Worm (Caenorhabditis elegans) whole organism, L4 larva: ENCODE measurements around the gene hsp-1.

ENCODE experiments used
- D1046.2 ChIP-seq: fragments of 200-800 bp; sonication (Bioruptor generic); IDR thresholded peaks from 2 replicates; pipeline ENCODE4 v1.3.6; 2022; ENCODE audit warnings: missing genetic modification characterization, missing compliant biosample characterization
- F49E8.2 ChIP-seq: sonication (generic microtip); optimal IDR thresholded peaks from 2 replicates; lab custom pipeline; 2016; ENCODE audit warnings: missing compliant biosample characterization, mild to moderate bottlenecking, missing genetic modification characterization, borderline replicate concordance
- R02D3.7 ChIP-seq: fragments of 150-350 bp; sonication (generic microtip); optimal IDR thresholded peaks from 3 replicates; lab custom pipeline; 2014; ENCODE audit warnings: missing biosample characterization, missing genetic modification characterization
- T26A8.4 ChIP-seq: fragments of 200-800 bp; sonication (Bioruptor generic); IDR thresholded peaks from 2 replicates; pipeline ENCODE4 v1.3.6; 2022; ENCODE audit warnings: missing genetic modification characterization, missing compliant biosample characterization
- Y105C5A.15 ChIP-seq: fragments of 200-800 bp; sonication (Bioruptor generic); IDR thresholded peaks from 2 replicates; pipeline ENCODE4 v1.3.6; 2022; ENCODE audit warnings: missing genetic modification characterization, missing compliant biosample characterization
- Y48G9A.11 ChIP-seq: fragments of 200-800 bp; sonication (Bioruptor generic); IDR thresholded peaks from 2 replicates; pipeline ENCODE4 v1.3.6; 2022; ENCODE audit warnings: missing genetic modification reagents, missing genetic modification characterization, missing compliant biosample characterization
- ZK546.5 ChIP-seq, 2 experiments: sonication (generic microtip); optimal IDR thresholded peaks; 2 replicates each; lab custom pipeline; 2017; ENCODE audit warnings: missing biosample characterization in 2 of 2, missing genetic modification characterization in 2 of 2
- aha-1 ChIP-seq: fragments of 150-350 bp; peaks from one replicate; lab custom pipeline; 2014; ENCODE audit warnings: missing biosample characterization, missing genetic modification characterization
- attf-4 ChIP-seq: sonication (generic microtip); optimal IDR thresholded peaks from 3 replicates; lab custom pipeline; 2017; ENCODE audit warnings: missing biosample characterization, missing genetic modification characterization
- ceh-44 ChIP-seq: fragments of 200-800 bp; sonication (Bioruptor generic); IDR thresholded peaks from 2 replicates; pipeline ENCODE4 v1.3.6; 2022; ENCODE audit warnings: missing genetic modification reagents, missing genetic modification characterization, missing compliant biosample characterization
- ceh-62 ChIP-seq: sonication (generic microtip); optimal IDR thresholded peaks from 2 replicates; lab custom pipeline; 2017; ENCODE audit warnings: missing biosample characterization, missing genetic modification characterization
- ceh-82 ChIP-seq: sonication (generic microtip); optimal IDR thresholded peaks from 2 replicates; lab custom pipeline; 2017; ENCODE audit warnings: missing biosample characterization, missing genetic modification characterization
- daf-16 ChIP-seq, 3 experiments: sonication (generic microtip); optimal IDR thresholded peaks; 2 replicates each; lab custom pipeline; 2016 to 2017; ENCODE audit warnings: missing genetic modification characterization in 3 of 3, missing genetic modification reagents in 3 of 3, mild to moderate bottlenecking in 2 of 3, missing compliant biosample characterization in 2 of 3, missing biosample characterization in 1 of 3, moderate library complexity in 1 of 3
- dmd-6 ChIP-seq: fragments of 200-800 bp; sonication (Bioruptor generic); IDR thresholded peaks from 2 replicates; pipeline ENCODE4 v1.3.6; 2022; ENCODE audit warnings: missing genetic modification reagents, missing genetic modification characterization, missing compliant biosample characterization
- dmd-9 ChIP-seq: fragments of 200-800 bp; sonication (Bioruptor generic); IDR thresholded peaks from 2 replicates; pipeline ENCODE4 v1.3.6; 2022; ENCODE audit warnings: missing genetic modification reagents, missing genetic modification characterization, missing compliant biosample characterization
- dve-1 ChIP-seq: sonication (generic microtip); optimal IDR thresholded peaks from 2 replicates; lab custom pipeline; 2017; ENCODE audit warnings: antibody characterized with exemption, mild to moderate bottlenecking, missing genetic modification characterization, missing compliant biosample characterization; ENCODE audit not compliant: insufficient read depth
- fos-1 ChIP-seq: fragments of 150-350 bp; optimal IDR thresholded peaks from 2 replicates; lab custom pipeline; 2014; ENCODE audit warnings: missing biosample characterization, missing genetic modification characterization
- hlh-11 ChIP-seq: fragments of 200-800 bp; sonication (Bioruptor generic); optimal IDR thresholded peaks from 2 replicates; lab custom pipeline; 2018; ENCODE audit warnings: mild to moderate bottlenecking, missing genetic modification characterization, missing compliant biosample characterization
- hmg-1.1 ChIP-seq: fragments of 200-800 bp; sonication (Bioruptor generic); IDR thresholded peaks from 2 replicates; pipeline ENCODE4 v1.3.6; 2022; ENCODE audit warnings: missing genetic modification reagents, missing genetic modification characterization, missing compliant biosample characterization
- lin-38 ChIP-seq: fragments of 200-800 bp; sonication (Bioruptor generic); IDR thresholded peaks from 2 replicates; pipeline ENCODE4 v1.3.6; 2022; ENCODE audit warnings: missing genetic modification reagents, missing genetic modification characterization, missing compliant biosample characterization
- mdl-1 ChIP-seq, 2 experiments: fragments of 150-350 bp in 1 of 2; sonication (generic microtip) in 1 of 2; optimal IDR thresholded peaks; 2 replicates each; lab custom pipeline; 2014 to 2017; ENCODE audit warnings: missing biosample characterization in 2 of 2, missing genetic modification characterization in 2 of 2
- mep-1 ChIP-seq: fragments of 150-350 bp; sonication (generic microtip); optimal IDR thresholded peaks from 3 replicates; lab custom pipeline; 2014; ENCODE audit warnings: missing biosample characterization, missing genetic modification characterization
- mes-2 ChIP-seq: sonication (generic microtip); optimal IDR thresholded peaks from 2 replicates; lab custom pipeline; 2016; ENCODE audit warnings: missing genotype, mild to moderate bottlenecking, missing genetic modification characterization, missing compliant biosample characterization; ENCODE audit not compliant: poor library complexity, severe bottlenecking
- nhr-102 ChIP-seq: sonication (generic microtip); optimal IDR thresholded peaks from 2 replicates; lab custom pipeline; 2016; ENCODE audit warnings: mild to moderate bottlenecking, missing genetic modification characterization, moderate library complexity, missing compliant biosample characterization
- nhr-11 ChIP-seq: fragments of 150-350 bp; optimal IDR thresholded peaks from 2 replicates; lab custom pipeline; 2014; ENCODE audit warnings: missing biosample characterization, missing genetic modification characterization
- nhr-28 ChIP-seq: fragments of 150-350 bp; optimal IDR thresholded peaks from 2 replicates; lab custom pipeline; 2014; ENCODE audit warnings: missing biosample characterization, missing genetic modification characterization
- nhr-48 ChIP-seq: sonication (generic microtip); optimal IDR thresholded peaks from 2 replicates; lab custom pipeline; 2016; ENCODE audit warnings: mild to moderate bottlenecking, missing genetic modification characterization, missing compliant biosample characterization
- nhr-6 ChIP-seq: fragments of 150-350 bp; optimal IDR thresholded peaks from 2 replicates; lab custom pipeline; 2014; ENCODE audit warnings: missing biosample characterization, missing genetic modification characterization
- nhr-76 ChIP-seq: fragments of 150-350 bp; optimal IDR thresholded peaks from 2 replicates; lab custom pipeline; 2014; ENCODE audit warnings: missing biosample characterization, missing genetic modification characterization
- php-3 ChIP-seq: fragments of 200-800 bp; sonication (Bioruptor generic); IDR thresholded peaks from 2 replicates; pipeline ENCODE4 v1.3.6; 2022; ENCODE audit warnings: missing genetic modification reagents, missing genetic modification characterization, missing compliant biosample characterization
- pqm-1 ChIP-seq: sonication (generic microtip); optimal IDR thresholded peaks from 2 replicates; lab custom pipeline; 2017; ENCODE audit warnings: missing biosample characterization, missing genetic modification characterization
- snpc-4 ChIP-seq: fragments of 150-350 bp; optimal IDR thresholded peaks from 2 replicates; lab custom pipeline; 2014; ENCODE audit warnings: missing biosample characterization, missing genetic modification characterization
- unc-39 ChIP-seq: sonication (generic microtip); optimal IDR thresholded peaks from 2 replicates; lab custom pipeline; 2017; ENCODE audit warnings: missing biosample characterization, missing genetic modification characterization
- unc-62 ChIP-seq, 3 experiments: fragments of 150-350 bp in 1 of 3; sonication (generic microtip); optimal IDR thresholded peaks in 2 of 3; peaks in 1 of 3; 1 replicate in 1 of 3; 2 replicates in 2 of 3; lab custom pipeline; 2014 to 2017; ENCODE audit warnings: missing biosample characterization in 3 of 3, missing genetic modification characterization in 3 of 3, missing genetic modification reagents in 3 of 3, missing genotype in 1 of 3
- zfp-3 ChIP-seq: fragments of 200-800 bp; sonication (Bioruptor generic); conservative IDR thresholded peaks from 2 replicates; pipeline ENCODE4 v1.3.6; 2022; ENCODE audit warnings: missing genetic modification reagents, missing genetic modification characterization, missing compliant biosample characterization
- zip-2 ChIP-seq: fragments of 150-350 bp; optimal IDR thresholded peaks from 2 replicates; lab custom pipeline; 2014; ENCODE audit warnings: missing biosample characterization, missing genetic modification characterization
- ztf-11 ChIP-seq: fragments of 150-350 bp; optimal IDR thresholded peaks from 2 replicates; lab custom pipeline; 2014; ENCODE audit warnings: missing biosample characterization, missing genetic modification characterization
- ztf-7 ChIP-seq: fragments of 150-350 bp; optimal IDR thresholded peaks from 2 replicates; lab custom pipeline; 2014; ENCODE audit warnings: missing biosample characterization, missing genetic modification characterization

Gene hsp-1

ce11 chrIV:17294489-17294888, 15.7 kb downstream of the hsp-1 start, which contains the start of gene T28F3.5:
Gene T28F3.5 (plus strand): TSS chrIV:17294789.
- no peak for TF ChIP-seq D1046.2 (GFP tag; lab: Robert Waterston, UW)
- TF ChIP-seq mdl-1 (tag; optimal IDR thresholded peaks at IDR 0.05; lab: Kevin White, UChicago) = no peak
- no peak for TF ChIP-seq ceh-44
- no peak for TF ChIP-seq ceh-82 (tag; lab: Kevin White, UChicago)
- no peak for TF ChIP-seq F49E8.2 (tag; lab: Kevin White, UChicago)
- TF ChIP-seq aha-1 (tag; lab: Kevin White, UChicago) = peak; percentile 1

DNA sequence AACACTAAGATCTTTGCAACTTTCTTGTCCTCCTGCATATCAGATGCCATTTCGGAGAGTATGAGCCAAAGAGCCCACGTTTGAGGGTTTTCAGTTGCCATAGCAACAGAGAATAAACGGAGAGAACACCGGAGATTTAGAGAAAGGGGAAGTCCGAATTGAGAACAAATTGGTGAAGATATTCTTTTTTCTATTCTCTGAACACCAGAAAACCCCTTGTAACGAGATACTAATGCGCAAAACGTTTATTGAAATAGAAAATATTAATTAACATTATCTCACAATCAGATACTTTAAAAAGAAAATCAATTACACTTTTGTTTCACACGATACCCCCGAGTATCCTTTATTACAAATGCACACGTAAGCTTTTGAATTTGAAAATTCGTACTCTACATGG, 23.2 kb downstream of the hsp-1 start, which contains the start of gene ifta-2:
Gene ifta-2 (minus strand): TSS at position 101 of the 400 bp plus-strand sequence.
- TF ChIP-seq unc-62 (GFP tag; optimal IDR thresholded peaks at IDR 0.05 in 1 of 2; lab: Kevin White, UChicago) (peak in 1 of 2 experiments; percentile 72), unc-62 (tag; optimal IDR thresholded peaks at IDR 0.05; lab: Kevin White, UChicago) (no peak), dve-1 (no peak), ceh-62 (no peak), nhr-102 (no peak), nhr-11 (tag; lab: Kevin White, UChicago) (no peak)

DNA sequence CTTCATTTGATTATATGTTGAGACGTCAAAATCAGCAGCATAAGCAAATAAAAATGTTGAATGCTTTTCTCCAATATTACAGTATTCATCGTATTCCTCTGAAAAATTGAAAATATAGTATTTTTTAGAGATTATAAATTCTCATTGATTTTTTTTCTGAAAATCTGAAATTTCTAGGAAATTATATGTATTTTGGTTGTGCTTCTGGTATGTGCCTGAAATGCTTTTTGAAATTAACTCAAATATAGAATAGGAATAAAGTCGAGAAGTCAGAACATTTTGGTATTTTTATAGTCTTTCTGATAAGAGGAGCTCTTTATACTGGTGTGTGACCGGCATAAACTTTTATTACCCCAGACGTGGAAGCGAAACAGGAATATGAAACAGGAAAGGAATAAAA, 28.5 kb downstream of the hsp-1 start, which contains the start of gene T28F3.8:
Gene T28F3.8 (minus strand): TSS at position 101 of the 400 bp plus-strand sequence.
- TF ChIP-seq php-3 (GFP tag; lab: Robert Waterston, UW) = peak; percentile 82

- TF ChIP-seq ztf-11 (tag; lab: Kevin White, UChicago) (no peak), nhr-11 (tag; lab: Kevin White, UChicago) (no peak), attf-4 (no peak), dmd-6 (no peak), snpc-4 (tag; lab: Kevin White, UChicago) (no peak), nhr-76 (no peak), nhr-6 (tag; lab: Kevin White, UChicago) (no peak), mep-1 (tag; lab: Kevin White, UChicago) (no peak), zip-2 (tag; lab: Kevin White, UChicago) (no peak)
- TF ChIP-seq, all 104 proteins: peak for 0
These were observed 29.5 kb downstream of the hsp-1 start, which contains the start of gene T28F3.9 for ce11 chrIV:17308211-17308610. Gene T28F3.9 (plus strand): TSS chrIV:17308511.

ce11 chrIV:17311842-17312241, 33.1 kb downstream of the hsp-1 start, which contains the start of gene snf-9:
Gene snf-9 (plus strand): TSS chrIV:17312142.
- no peak for TF ChIP-seq lin-38 (GFP tag; lab: Robert Waterston, UW)
- peak in 1 of 2 experiments; percentile 15 for TF ChIP-seq unc-62 (GFP tag; optimal IDR thresholded peaks at IDR 0.05 in 1 of 2; lab: Kevin White, UChicago)
- TF ChIP-seq unc-62 (tag; optimal IDR thresholded peaks at IDR 0.05; lab: Kevin White, UChicago) = no peak

DNA sequence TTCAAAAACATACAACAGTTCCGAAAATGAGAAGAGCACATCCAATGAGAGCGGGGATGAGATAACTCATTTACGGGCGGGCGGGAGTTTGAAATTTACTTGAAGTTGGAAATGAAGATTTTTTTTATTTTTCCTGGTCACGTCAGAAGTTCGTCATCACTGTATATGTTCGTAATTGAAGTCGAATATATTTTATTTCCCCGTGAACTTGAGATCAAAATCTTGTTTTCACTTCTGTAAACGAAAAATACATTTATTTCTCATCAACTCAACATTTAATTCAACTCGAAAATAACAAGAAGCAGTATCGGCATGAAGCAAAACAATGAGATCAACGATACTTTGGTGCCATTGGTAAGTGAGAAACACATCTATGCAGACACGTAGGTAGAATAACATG, 37.6 kb downstream of the hsp-1 start, which contains the start of gene C49C3.20:
Gene C49C3.20 (minus strand): TSS at position 101 of the 400 bp plus-strand sequence.
- TF ChIP-seq dmd-9 (GFP tag; lab: Robert Waterston, UW) (no peak), aha-1 (tag; lab: Kevin White, UChicago) (peak; percentile 60)

DNA sequence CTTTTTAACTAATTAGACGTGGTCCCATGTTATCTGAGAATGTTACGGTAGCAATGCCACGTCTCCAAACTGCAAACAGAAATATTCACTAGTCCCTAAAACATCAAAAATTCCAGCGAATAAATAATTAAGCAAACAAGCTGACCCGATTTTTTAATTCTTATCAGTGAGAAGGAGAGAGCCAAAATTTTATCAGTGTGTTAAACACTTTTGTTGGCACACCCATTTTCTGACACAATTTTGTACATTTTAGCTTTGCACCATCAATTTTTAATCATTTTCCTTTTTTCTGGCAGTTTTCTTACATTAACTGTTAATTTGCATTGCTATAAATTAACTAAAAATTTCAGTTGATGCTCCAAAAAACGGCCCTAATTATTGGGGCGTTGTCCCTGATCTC, 41.7 kb downstream of the hsp-1 start, which contains the start of gene C49C3.4:
Gene C49C3.4 (plus strand): TSS at position 351 of the 400 bp plus-strand sequence.
- TF ChIP-seq nhr-28 (tag; lab: Kevin White, UChicago) (peak; percentile 79), dmd-6 (peak; percentile 28; the same call in 1 of the 2 replicates), pqm-1 (tag; lab: Kevin White, UChicago) (peak; percentile 96), hlh-11 (peak; percentile 7), fos-1 (tag; lab: Kevin White, UChicago) (no peak), ceh-44 (no peak), Y48G9A.11 (GFP tag; lab: Robert Waterston, UW) (no peak), unc-39 (tag; lab: Kevin White, UChicago) (no peak), snpc-4 (tag; lab: Kevin White, UChicago) (no peak), hmg-1.1 (GFP tag; lab: Robert Waterston, UW) (no peak), ztf-7 (no peak), nhr-48 (tag; lab: Kevin White, UChicago) (no peak), ztf-11 (tag; lab: Kevin White, UChicago) (no peak), Y105C5A.15 (GFP tag; lab: Robert Waterston, UW) (no peak), T26A8.4 (no peak), zfp-3 (no peak), ZK546.5 (tag; optimal IDR thresholded peaks at IDR 0.05; lab: Kevin White, UChicago) (no peak), dmd-9 (GFP tag; lab: Robert Waterston, UW) (no peak), D1046.2 (GFP tag; lab: Robert Waterston, UW) (no peak), daf-16 (GFP tag; optimal IDR thresholded peaks at IDR 0.05; lab: Kevin White, UChicago) (no peak), daf-16 (tag; optimal IDR thresholded peaks at IDR 0.05; lab: Kevin White, UChicago) (peak; percentile 35), R02D3.7 (no peak), mes-2 (tag; lab: Kevin White, UChicago) (no peak)
